Fruit fly (Drosophila melanogaster) whole organism, embryonic: ENCODE results near the gene Cralbp.

Source experiments
- Bgb ChIP-seq: fragments of 200-800 bp; sonication (Bioruptor generic); IDR thresholded peaks from 2 replicates; pipeline ENCODE4 v1.3.6; 2022; ENCODE audit warnings: missing biosample characterization, missing genetic modification characterization; ENCODE audit not compliant: partially characterized antibody
- Blimp-1 ChIP-seq: fragments of 200-800 bp; sonication (Bioruptor generic); optimal IDR thresholded peaks from 3 replicates; lab custom pipeline; 2018; ENCODE audit warnings: missing biosample characterization, missing genetic modification characterization, mild to moderate bottlenecking, moderate library complexity, missing genetic modification reagents
- Bteb2 ChIP-seq: fragments of 200-800 bp; sonication (Bioruptor generic); optimal IDR thresholded peaks from 2 replicates; lab custom pipeline; 2016; ENCODE audit warnings: missing biosample characterization, missing genetic modification characterization
- CG10321 ChIP-seq: fragments of 200-800 bp; sonication (Bioruptor generic); IDR thresholded peaks from 2 replicates; pipeline ENCODE4 v1.3.6; 2022; ENCODE audit warnings: missing biosample characterization, missing genetic modification characterization
- CG12299 ChIP-seq: fragments of 200-800 bp; sonication (Bioruptor generic); optimal IDR thresholded peaks from 2 replicates; lab custom pipeline; 2018; ENCODE audit warnings: missing biosample characterization, mild to moderate bottlenecking, missing genetic modification characterization
- CG12942 ChIP-seq: fragments of 200-800 bp; sonication (Bioruptor generic); optimal IDR thresholded peaks from 3 replicates; lab custom pipeline; 2016; ENCODE audit warnings: missing biosample characterization, missing genetic modification characterization
- CG13894 ChIP-seq: fragments of 200-800 bp; sonication (Bioruptor generic); optimal IDR thresholded peaks from 3 replicates; lab custom pipeline; 2018; ENCODE audit warnings: missing biosample characterization, mild to moderate bottlenecking, missing genetic modification characterization, moderate library complexity
- CG1603 ChIP-seq: fragments of 200-800 bp; sonication (Bioruptor generic); optimal IDR thresholded peaks from 2 replicates; lab custom pipeline; 2019; ENCODE audit warnings: missing biosample characterization, mild to moderate bottlenecking, missing genetic modification characterization, moderate library complexity
- CG16813 ChIP-seq: fragments of 200-800 bp; sonication (Bioruptor generic); IDR thresholded peaks from 3 replicates; pipeline ENCODE4 v1.3.6; 2022; ENCODE audit warnings: missing biosample characterization, missing genetic modification characterization; ENCODE audit not compliant: partially characterized antibody
- CG2202 ChIP-seq: fragments of 200-800 bp; sonication (Bioruptor generic); optimal IDR thresholded peaks from 2 replicates; lab custom pipeline; 2018; ENCODE audit warnings: missing biosample characterization, mild to moderate bottlenecking, missing genetic modification characterization
- CG32772 ChIP-seq: fragments of 200-800 bp; sonication (Bioruptor generic); IDR thresholded peaks from 2 replicates; pipeline ENCODE4 v1.3.6; 2022; ENCODE audit warnings: missing biosample characterization, missing genetic modification characterization
- CG4854 ChIP-seq: fragments of 200-800 bp; sonication (Bioruptor generic); optimal IDR thresholded peaks from 2 replicates; lab custom pipeline; 2016; ENCODE audit warnings: missing biosample characterization, missing genetic modification characterization, inconsistent platforms
- CG5180 ChIP-seq: fragments of 200-800 bp; sonication (Bioruptor generic); optimal IDR thresholded peaks from 3 replicates; lab custom pipeline; 2017; ENCODE audit warnings: missing biosample characterization, missing genetic modification characterization, mild to moderate bottlenecking, moderate library complexity, missing genetic modification reagents
- CG6854 ChIP-seq: fragments of 200-800 bp; sonication (Bioruptor generic); optimal IDR thresholded peaks from 3 replicates; lab custom pipeline; 2017; ENCODE audit warnings: missing biosample characterization, mild to moderate bottlenecking, missing genetic modification characterization
- CG7928 ChIP-seq: fragments of 200-800 bp; sonication (Bioruptor generic); optimal IDR thresholded peaks from 2 replicates; lab custom pipeline; 2017; ENCODE audit warnings: missing biosample characterization, mild to moderate bottlenecking, missing genetic modification characterization
- CG7987 ChIP-seq: fragments of 200-800 bp; sonication (Bioruptor generic); optimal IDR thresholded peaks from 2 replicates; lab custom pipeline; 2018; ENCODE audit warnings: missing biosample characterization, mild to moderate bottlenecking, missing genetic modification characterization, moderate library complexity
- CG8290 ChIP-seq, 3 experiments: fragments of 200-800 bp; sonication (Bioruptor generic); optimal IDR thresholded peaks; 2 replicates each; lab custom pipeline; 2016 to 2019; ENCODE audit warnings: missing biosample characterization in 3 of 3, missing genetic modification characterization in 3 of 3, mild to moderate bottlenecking in 2 of 3, moderate library complexity in 1 of 3
- CG8765 ChIP-seq: fragments of 200-800 bp; sonication (Bioruptor generic); IDR thresholded peaks from 2 replicates; pipeline ENCODE4 v1.3.6; 2022; ENCODE audit warnings: missing biosample characterization, missing genetic modification characterization
- CG9932 ChIP-seq: fragments of 200-800 bp; sonication (Bioruptor generic); IDR thresholded peaks from 2 replicates; pipeline ENCODE4 v1.3.6; 2022; ENCODE audit warnings: missing biosample characterization, missing genetic modification characterization
- D ChIP-seq, 2 experiments: fragments of 200-800 bp in 1 of 2; fragments of >200 bp in 1 of 2; sonication (Bioruptor generic) in 1 of 2; optimal IDR thresholded peaks; 2 replicates in 1 of 2; 3 replicates in 1 of 2; lab custom pipeline; 2017; ENCODE audit warnings: mild to moderate bottlenecking in 1 of 2, missing biosample characterization in 1 of 2, missing genetic modification characterization in 1 of 2, missing genetic modification reagents in 1 of 2
- E2f1 ChIP-seq: fragments of 200-800 bp; sonication (Bioruptor generic); IDR thresholded peaks from 2 replicates; pipeline ENCODE4 v1.3.6; 2022; ENCODE audit warnings: missing biosample characterization, missing genetic modification characterization
- Ets97D ChIP-seq: fragments of 200-800 bp; sonication (Bioruptor generic); optimal IDR thresholded peaks from 3 replicates; lab custom pipeline; 2016; ENCODE audit warnings: missing biosample characterization, missing genetic modification characterization
- HLH54F ChIP-seq: fragments of 200-800 bp; sonication (Bioruptor generic); optimal IDR thresholded peaks from 3 replicates; lab custom pipeline; 2016; ENCODE audit warnings: missing biosample characterization, missing genetic modification characterization
- HLHmδ ChIP-seq: fragments of 200-800 bp; sonication (Bioruptor generic); optimal IDR thresholded peaks from 2 replicates; lab custom pipeline; 2018; ENCODE audit warnings: missing biosample characterization, mild to moderate bottlenecking, missing genetic modification characterization, moderate library complexity
- MESR4 ChIP-seq: fragments of 200-800 bp; sonication (Bioruptor generic); optimal IDR thresholded peaks from 2 replicates; lab custom pipeline; 2018; ENCODE audit warnings: missing biosample characterization, mild to moderate bottlenecking, missing genetic modification characterization, moderate library complexity
- Opbp ChIP-seq: fragments of 200-800 bp; sonication (Bioruptor generic); IDR thresholded peaks from 3 replicates; pipeline ENCODE4 v1.3.6; 2022; ENCODE audit warnings: missing biosample characterization, missing genetic modification characterization; ENCODE audit not compliant: partially characterized antibody
- Ptx1 ChIP-seq: fragments of 200-800 bp; sonication (Bioruptor generic); IDR thresholded peaks from 2 replicates; pipeline ENCODE4 v1.3.6; 2022; ENCODE audit warnings: missing biosample characterization, missing genetic modification characterization
- ac ChIP-seq: fragments of 200-800 bp; sonication (Bioruptor generic); optimal IDR thresholded peaks from 3 replicates; lab custom pipeline; 2017; ENCODE audit warnings: missing biosample characterization, mild to moderate bottlenecking, missing genetic modification characterization
- amos ChIP-seq: fragments of 200-800 bp; sonication (Bioruptor generic); IDR thresholded peaks from 2 replicates; pipeline ENCODE4 v1.3.6; 2022; ENCODE audit warnings: missing biosample characterization, missing genetic modification characterization; ENCODE audit not compliant: partially characterized antibody
- ase ChIP-seq: fragments of 200-800 bp; sonication (Bioruptor generic); IDR thresholded peaks from 3 replicates; pipeline ENCODE4 v1.3.6; 2022; ENCODE audit warnings: missing biosample characterization, missing genetic modification characterization
- chn ChIP-seq: fragments of 200-800 bp; sonication (Bioruptor generic); optimal IDR thresholded peaks from 2 replicates; lab custom pipeline; 2016; ENCODE audit warnings: missing biosample characterization, missing genetic modification characterization
- crp ChIP-seq, 2 experiments: fragments of 200-800 bp; sonication (Bioruptor generic); optimal IDR thresholded peaks; 2 replicates in 1 of 2; 3 replicates in 1 of 2; lab custom pipeline; 2017; ENCODE audit warnings: missing biosample characterization in 2 of 2, missing genetic modification characterization in 2 of 2, mild to moderate bottlenecking in 1 of 2, moderate library complexity in 1 of 2
- hb ChIP-seq: fragments of 200-800 bp; sonication (Bioruptor generic); IDR thresholded peaks from 3 replicates; pipeline ENCODE4 v1.3.6; 2022; ENCODE audit warnings: missing biosample characterization, missing genetic modification characterization; ENCODE audit not compliant: partially characterized antibody
- lbe ChIP-seq: fragments of 200-800 bp; sonication (Bioruptor generic); optimal IDR thresholded peaks from 2 replicates; lab custom pipeline; 2016; ENCODE audit warnings: missing biosample characterization, mild to moderate bottlenecking, missing genetic modification characterization
- maf-S ChIP-seq: fragments of 200-800 bp; sonication (Bioruptor generic); optimal IDR thresholded peaks from 2 replicates; lab custom pipeline; 2016; ENCODE audit warnings: missing biosample characterization, missing genetic modification characterization
- mirr ChIP-seq: fragments of 200-800 bp; sonication (Bioruptor generic); optimal IDR thresholded peaks from 3 replicates; lab custom pipeline; 2018; ENCODE audit warnings: missing biosample characterization, mild to moderate bottlenecking, missing genetic modification characterization
- pfk ChIP-seq: fragments of 200-800 bp; sonication (Bioruptor generic); optimal IDR thresholded peaks from 2 replicates; lab custom pipeline; 2018; ENCODE audit warnings: missing biosample characterization, mild to moderate bottlenecking, missing genetic modification characterization, moderate library complexity
- pros ChIP-seq: fragments of 200-800 bp; sonication (Bioruptor generic); optimal IDR thresholded peaks from 3 replicates; lab custom pipeline; 2019; ENCODE audit warnings: missing biosample characterization, mild to moderate bottlenecking, missing genetic modification characterization, moderate library complexity
- pum ChIP-seq: fragments of 200-800 bp; sonication (Bioruptor generic); optimal IDR thresholded peaks from 2 replicates; lab custom pipeline; 2016; ENCODE audit warnings: missing biosample characterization, missing genetic modification characterization
- ro ChIP-seq: fragments of 200-800 bp; sonication (Bioruptor generic); IDR thresholded peaks from 2 replicates; pipeline ENCODE4 v1.3.6; 2022; ENCODE audit warnings: missing biosample characterization, missing genetic modification characterization
- row ChIP-seq: fragments of 200-800 bp; sonication (Bioruptor generic); IDR thresholded peaks from 3 replicates; pipeline ENCODE4 v1.3.6; 2022; ENCODE audit warnings: missing biosample characterization, missing genetic modification characterization
- schlank ChIP-seq: fragments of 200-800 bp; sonication (Bioruptor generic); optimal IDR thresholded peaks from 2 replicates; lab custom pipeline; 2018; ENCODE audit warnings: missing biosample characterization, mild to moderate bottlenecking, missing genetic modification characterization
- so ChIP-seq: fragments of 200-800 bp; sonication (Bioruptor generic); IDR thresholded peaks from 3 replicates; pipeline ENCODE4 v1.3.6; 2022; ENCODE audit warnings: missing biosample characterization, missing genetic modification characterization
- twi ChIP-seq: fragments of 200-800 bp; optimal IDR thresholded peaks from 2 replicates; lab custom pipeline; 2019; ENCODE audit warnings: missing biosample characterization, mild to moderate bottlenecking, missing genetic modification characterization, moderate library complexity
- unpg ChIP-seq: fragments of 200-800 bp; sonication (Bioruptor generic); optimal IDR thresholded peaks from 3 replicates; lab custom pipeline; 2018; ENCODE audit warnings: missing biosample characterization, mild to moderate bottlenecking, missing genetic modification characterization, moderate library complexity
- yki ChIP-seq: fragments of >200 bp; optimal IDR thresholded peaks from 3 replicates; lab custom pipeline; 2018
- zen2 ChIP-seq: fragments of 200-800 bp; sonication (Bioruptor generic); IDR thresholded peaks from 3 replicates; pipeline ENCODE4 v1.3.6; 2022; ENCODE audit warnings: missing biosample characterization, missing genetic modification characterization; ENCODE audit not compliant: partially characterized antibody

Cralbp gene

DNA sequence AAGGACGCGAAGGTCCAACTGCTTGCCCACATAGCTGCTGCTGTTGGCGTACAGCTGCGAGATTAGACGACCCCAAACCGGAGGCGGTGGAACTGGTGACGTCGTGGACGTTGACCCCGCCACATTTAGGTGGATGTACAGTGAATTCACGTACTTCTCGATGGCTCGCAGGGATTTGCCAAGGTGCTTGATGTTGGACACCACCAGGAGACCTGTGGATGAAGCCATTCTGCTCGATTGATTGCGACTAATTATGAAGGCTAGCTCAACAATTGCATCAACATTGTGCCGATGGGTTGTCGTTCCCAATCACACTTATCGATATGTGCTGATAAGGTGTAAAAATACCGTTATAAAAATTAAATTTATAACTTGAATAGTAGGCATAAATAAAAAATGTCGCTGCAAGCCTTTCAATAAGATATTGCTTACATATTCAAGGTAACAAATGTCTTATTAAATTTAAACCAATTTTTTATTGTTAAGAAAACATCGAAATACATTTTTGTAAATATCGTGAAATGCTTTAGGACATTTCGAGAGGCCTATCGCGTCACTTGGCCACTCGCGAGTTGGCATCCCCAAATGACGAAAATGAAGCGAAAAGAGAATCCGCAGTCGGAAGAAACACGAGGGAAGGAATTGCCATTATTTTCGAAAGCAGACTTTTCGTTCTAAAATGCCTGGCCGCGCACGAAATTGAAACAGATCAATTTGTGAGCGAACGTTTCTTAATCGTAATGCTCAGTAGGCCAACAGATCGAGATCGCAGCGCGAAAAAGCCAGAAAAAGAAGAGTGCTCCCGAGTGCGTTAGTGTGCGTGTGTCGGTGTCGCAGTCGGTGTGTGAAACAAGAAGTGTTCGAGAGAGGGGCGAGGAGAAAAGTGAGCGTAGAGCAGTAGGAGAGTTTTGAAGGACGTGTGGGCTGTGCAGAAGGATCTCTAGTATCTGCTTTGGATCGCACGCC is 17.7 kb downstream of the Cralbp start, which contains the start of the genes Ppat-Dpck and scny (continued):
- TF ChIP-seq maf-S (GFP tag; lab: Kevin White, UChicago) (no peak), CG5180 (GFP tag; lab: Kevin White, UChicago) (no peak), CG10321 (GFP tag; lab: Robert Waterston, UW) (no peak), yki (no peak), pum (GFP tag; lab: Kevin White, UChicago) (no peak), HLH54F (GFP tag; lab: Kevin White, UChicago) (no peak), Bgb (peak; percentile 89), pros (GFP tag; lab: Kevin White, UChicago) (no peak), E2f1 (GFP tag; lab: Robert Waterston, UW) (no peak), CG12942 (GFP tag; lab: Kevin White, UChicago) (no peak), CG4854 (GFP tag; lab: Kevin White, UChicago) (no peak), CG9932 (GFP tag; lab: Robert Waterston, UW) (peak; percentile 14; the same call in 1 of the 2 replicates), CG6854 (GFP tag; lab: Kevin White, UChicago) (no peak), pfk (GFP tag; lab: Kevin White, UChicago) (no peak), CG8290 (GFP tag; optimal IDR thresholded peaks at IDR 0.05; lab: Kevin White, UChicago) (peak; percentile 21), CG8290 (tag; optimal IDR thresholded peaks at IDR 0.05; lab: Kevin White, UChicago) (no peak), amos (peak; percentile 93), Bteb2 (GFP tag; lab: Kevin White, UChicago) (no peak), Ets97D (GFP tag; lab: Kevin White, UChicago) (peak; percentile 88), Opbp (peak; percentile 89), chn (GFP tag; lab: Kevin White, UChicago) (no peak), CG8765 (GFP tag; lab: Robert Waterston, UW) (no peak), so (GFP tag; lab: Robert Waterston, UW) (0 out of 3 replicates have a peak, but pooled peaks have one; percentile 54), CG1603 (tag; lab: Kevin White, UChicago) (no peak), ro (GFP tag; lab: Robert Waterston, UW) (no peak), lbe (GFP tag; lab: Kevin White, UChicago) (peak; percentile 76), CG2202 (tag; lab: Kevin White, UChicago) (no peak), Ptx1 (GFP tag; lab: Robert Waterston, UW) (no peak), CG32772 (GFP tag; lab: Robert Waterston, UW) (no peak), hb (GFP tag; lab: Robert Waterston, UW) (peak; percentile 86), row (peak; percentile 77), CG12299 (peak; percentile 48), ac (GFP tag; lab: Kevin White, UChicago) (no peak), CG16813 (GFP tag; lab: Robert Waterston, UW) (peak; percentile 92), D (optimal IDR thresholded peaks at IDR 0.05; lab: Kevin White, UChicago) (no peak), D (GFP tag; optimal IDR thresholded peaks at IDR 0.05; lab: Kevin White, UChicago) (no peak), unpg (peak; percentile 40), MESR4 (peak; percentile 91), Blimp-1 (GFP tag; lab: Kevin White, UChicago) (no peak), twi (tag; lab: Kevin White, UChicago) (peak; percentile 2), CG13894 (tag; lab: Kevin White, UChicago) (no peak), mirr (GFP tag; lab: Kevin White, UChicago) (no peak), HLHmδ (GFP tag; lab: Kevin White, UChicago) (no peak), schlank (tag; lab: Kevin White, UChicago) (no peak), zen2 (GFP tag; lab: Robert Waterston, UW) (peak; percentile 80; the same call in 2 of the 3 replicates), CG7928 (GFP tag; lab: Kevin White, UChicago) (no peak), ase (GFP tag; lab: Robert Waterston, UW) (no peak), CG7987 (no peak), crp (GFP tag; optimal IDR thresholded peaks at IDR 0.05; lab: Kevin White, UChicago) (no peak)
